Fruit fly (Drosophila melanogaster) whole organism: ENCODE data around the gene Pka-C1.

ENCODE experiments used
- CG8478 ChIP-seq: fragments of >200 bp; optimal IDR thresholded peaks from 2 replicates; lab custom pipeline; 2018; ENCODE audit warnings: inconsistent platforms
- pan ChIP-seq: fragments of >200 bp; optimal IDR thresholded peaks from 2 replicates; lab custom pipeline; 2017
- psq ChIP-seq: fragments of >200 bp; optimal IDR thresholded peaks from 2 replicates; lab custom pipeline; 2017
- usp ChIP-seq: fragments of >200 bp; optimal IDR thresholded peaks from 2 replicates; lab custom pipeline; 2017; ENCODE audit warnings: missing biosample characterization, missing genetic modification characterization, mixed read lengths

dm6 chr2L:9705872-9706317 lies 6.8 kb upstream of the Pka-C1 start, which contains the start of gene CG31710:
- no peak for TF ChIP-seq usp (GFP tag; lab: Kevin White, UChicago)
- no peak for TF ChIP-seq pan (lab: Kevin White, UChicago)
- TF ChIP-seq CG8478: no peak
- no peak for TF ChIP-seq psq (lab: Kevin White, UChicago)
